Worm (Caenorhabditis elegans): ENCODE data around the gene nlp-66.

Gene nlp-66

DNA sequence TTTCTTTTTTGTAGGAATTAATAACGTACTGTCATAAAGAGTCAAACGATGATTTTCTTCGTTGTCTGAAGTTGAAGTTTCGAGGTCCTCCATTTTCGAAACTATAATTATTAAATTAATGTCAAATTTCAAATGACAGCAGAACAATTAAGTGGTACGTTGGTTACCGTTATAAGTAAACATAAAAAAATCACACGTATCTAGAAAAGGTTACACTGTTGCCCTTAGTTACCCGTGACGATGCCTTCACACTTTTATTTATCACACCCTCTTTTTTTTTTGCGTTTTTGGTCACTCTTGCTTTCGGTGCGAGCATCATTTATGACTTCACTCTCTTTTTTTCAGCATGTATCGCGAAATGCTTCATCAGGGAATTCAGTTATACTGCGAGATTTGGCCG is 36.1 kb upstream of the nlp-66 start, which contains the start of the genes C05C9.3 and C05C9.2:
C05C9.3 (minus strand) TSS at position 101 of the 400 bp plus-strand sequence.
C05C9.2 (plus strand) TSS at position 346 of the 400 bp plus-strand sequence.
- no peak for TF ChIP-seq vab-7 (GFP tag; IDR thresholded peaks at IDR 0.05)
- TF ChIP-seq lin-15B (tag; optimal IDR thresholded peaks at IDR 0.05) = no peak
- TF ChIP-seq aha-1 (tag) = no peak
- TF ChIP-seq hif-1 (tag; optimal IDR thresholded peaks at IDR 0.05) = no peak
- no peak for TF ChIP-seq D1046.2 (GFP tag; IDR thresholded peaks at IDR 0.05)
- no peak for TF ChIP-seq tra-1 (GFP tag; IDR thresholded peaks at IDR 0.05)
- TF ChIP-seq ztf-7 (tag; optimal IDR thresholded peaks at IDR 0.05) = no peak
- no peak for TF ChIP-seq nhr-42 (GFP tag; IDR thresholded peaks at IDR 0.05)
- no peak for TF ChIP-seq ceh-44 (GFP tag; IDR thresholded peaks at IDR 0.05)
- TF ChIP-seq ctbp-1 (GFP tag; IDR thresholded peaks at IDR 0.05) = no peak
- no peak for TF ChIP-seq spr-1 (tag; optimal IDR thresholded peaks at IDR 0.05)
- TF ChIP-seq mes-2 (tag; optimal IDR thresholded peaks at IDR 0.05; ENCODE audit: poor library complexity, severe bottlenecking) = no peak
- TF ChIP-seq ztf-11 (tag; optimal IDR thresholded peaks at IDR 0.05) = no peak
- no peak for TF ChIP-seq skn-1 (tag; optimal IDR thresholded peaks at IDR 0.05)
- TF ChIP-seq mdl-1 (tag; optimal IDR thresholded peaks at IDR 0.05) = no peak
- no peak for TF ChIP-seq cey-2 (tag; optimal IDR thresholded peaks at IDR 0.05; ENCODE audit: borderline replicate concordance, insufficient read depth)
- no peak for TF ChIP-seq zip-2 (tag; optimal IDR thresholded peaks at IDR 0.05)
- no peak for TF ChIP-seq sdz-12 (GFP tag; optimal IDR thresholded peaks at IDR 0.05)
- TF ChIP-seq ama-1 (optimal IDR thresholded peaks at IDR 0.05) = no peak
- no peak for TF ChIP-seq daf-12 (tag; optimal IDR thresholded peaks at IDR 0.05)

ce11 chrX:11151494-11151893 is 34.9 kb upstream of the nlp-66 start:
- TF ChIP-seq spr-1 (tag; optimal IDR thresholded peaks at IDR 0.05) (no peak), ztf-7 (tag; optimal IDR thresholded peaks at IDR 0.05) (no peak), daf-16 (GFP tag; optimal IDR thresholded peaks at IDR 0.05) (no peak), daf-16 (tag; optimal IDR thresholded peaks at IDR 0.05) (no peak), dpl-1 (GFP tag; optimal IDR thresholded peaks at IDR 0.05) (no peak), spr-3 (GFP tag; optimal IDR thresholded peaks at IDR 0.05) (no peak), vab-7 (GFP tag; IDR thresholded peaks at IDR 0.05) (no peak), nhr-42 (GFP tag; IDR thresholded peaks at IDR 0.05) (no peak), lin-38 (GFP tag; IDR thresholded peaks at IDR 0.05) (no peak), nhr-77 (tag; optimal IDR thresholded peaks at IDR 0.05) (no peak), egl-27 (tag; optimal IDR thresholded peaks at IDR 0.05) (no peak), unc-130 (GFP tag; optimal IDR thresholded peaks at IDR 0.05) (no peak), lin-13 (GFP tag; optimal IDR thresholded peaks at IDR 0.05) (no peak), daf-19 (GFP tag; conservative IDR thresholded peaks at IDR 0.05) (no peak), mdl-1 (tag; optimal IDR thresholded peaks at IDR 0.05) (no peak), ces-1 (GFP tag; optimal IDR thresholded peaks at IDR 0.05) (no peak), nhr-102 (tag; optimal IDR thresholded peaks at IDR 0.05) (no peak), jun-1 (tag; optimal IDR thresholded peaks at IDR 0.05) (no peak), nhr-111 (GFP tag; optimal IDR thresholded peaks at IDR 0.05) (no peak), nhr-25 (tag; optimal IDR thresholded peaks at IDR 0.05; ENCODE audit: borderline replicate concordance, insufficient read depth) (no peak)

DNA sequence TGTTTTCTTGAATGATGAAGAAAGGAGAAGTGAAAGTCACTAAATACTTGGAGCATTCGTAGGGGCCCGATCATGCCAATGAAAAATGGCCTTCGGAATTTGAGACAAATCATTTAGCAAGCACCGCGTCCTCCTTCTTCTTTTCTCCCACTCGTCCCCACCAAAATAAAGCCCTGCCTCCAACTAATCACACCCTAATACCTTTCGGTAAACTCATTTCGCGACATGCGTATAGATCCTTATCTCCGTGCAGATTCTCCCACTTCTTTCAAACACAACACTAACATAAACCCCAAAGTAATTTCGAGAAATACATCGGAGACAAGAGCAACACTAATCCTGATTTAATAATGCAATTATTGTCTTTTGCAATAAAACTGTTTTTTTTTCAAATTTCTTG is 21.0 kb upstream of the nlp-66 start:
- TF ChIP-seq nhr-10 (tag; optimal IDR thresholded peaks at IDR 0.05) = no peak
- peak in 1 of 2 experiments; percentile 88 for TF ChIP-seq unc-62 (GFP tag; optimal IDR thresholded peaks at IDR 0.05 in 1 of 2)
- no peak for TF ChIP-seq unc-62 (tag; optimal IDR thresholded peaks at IDR 0.05)

- TF ChIP-seq nhr-77 (tag; optimal IDR thresholded peaks at IDR 0.05) (no peak), zag-1 (tag; optimal IDR thresholded peaks at IDR 0.05) (no peak), fkh-10 (GFP tag; optimal IDR thresholded peaks at IDR 0.05) (no peak), nhr-28 (tag; optimal IDR thresholded peaks at IDR 0.05) (peak; percentile 10), R02D3.7 (tag; optimal IDR thresholded peaks at IDR 0.05) (no peak), daf-16 (GFP tag; optimal IDR thresholded peaks at IDR 0.05) (no peak), daf-16 (tag; optimal IDR thresholded peaks at IDR 0.05) (no peak), dmd-6 (GFP tag; IDR thresholded peaks at IDR 0.05) (no peak), hlh-30 (tag; optimal IDR thresholded peaks at IDR 0.05; ENCODE audit: insufficient read depth) (peak; percentile 19), unc-39 (tag; optimal IDR thresholded peaks at IDR 0.05) (no peak), duxl-1 (tag; optimal IDR thresholded peaks at IDR 0.05; ENCODE audit: poor library complexity) (no peak), jun-1 (tag; optimal IDR thresholded peaks at IDR 0.05) (no peak), rbr-2 (tag; optimal IDR thresholded peaks at IDR 0.05) (no peak), nhr-42 (GFP tag; IDR thresholded peaks at IDR 0.05) (no peak)
Observed at ce11 chrX:11136988-11137387, 20.4 kb upstream of the nlp-66 start.
